Worm (Caenorhabditis elegans): ENCODE measurements around the gene C39F7.5.

C39F7.5 gene

DNA sequence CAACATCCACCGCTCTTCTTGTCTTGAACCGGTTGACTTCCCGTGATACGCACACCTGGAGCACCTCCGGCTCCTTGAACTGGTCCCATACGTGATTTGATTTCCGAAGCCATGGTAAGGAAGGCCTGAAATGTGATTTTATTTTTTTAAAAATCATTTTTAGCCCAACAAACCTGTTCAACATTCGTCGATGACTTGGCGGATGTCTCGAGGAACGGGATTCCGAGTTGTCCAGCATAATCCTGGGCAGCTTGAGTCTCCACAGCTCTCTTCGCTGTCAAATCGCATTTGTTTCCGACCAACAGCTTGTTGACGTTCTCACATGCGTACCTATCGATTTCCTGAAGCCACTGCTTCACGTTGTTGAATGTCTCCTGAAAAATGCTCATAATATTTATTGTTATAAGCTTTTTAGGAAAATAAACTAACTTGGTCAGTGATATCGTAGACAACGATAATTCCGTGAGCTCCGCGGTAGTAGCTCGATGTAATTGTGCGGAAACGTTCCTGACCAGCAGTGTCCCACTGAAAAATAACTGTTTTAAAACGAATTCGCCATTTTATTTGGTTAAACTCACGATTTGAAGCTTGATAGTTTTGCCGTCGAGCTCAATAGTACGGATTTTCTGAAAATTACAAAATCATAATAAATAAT lies 1.4 kb upstream of the C39F7.5 start:
- TF ChIP-seq drap-1 (GFP tag; optimal IDR thresholded peaks at IDR 0.05) (no peak), ztf-11 (tag; optimal IDR thresholded peaks at IDR 0.05) (no peak), mls-2 (tag; optimal IDR thresholded peaks at IDR 0.05) (no peak), mab-5 (tag; optimal IDR thresholded peaks at IDR 0.05) (no peak), bed-3 (GFP tag; optimal IDR thresholded peaks at IDR 0.05) (no peak), sem-2 (GFP tag; optimal IDR thresholded peaks at IDR 0.05) (no peak), mep-1 (tag; optimal IDR thresholded peaks at IDR 0.05) (no peak), ceh-43 (GFP tag; optimal IDR thresholded peaks at IDR 0.05) (no peak), hlh-1 (tag; optimal IDR thresholded peaks at IDR 0.05) (no peak), elt-3 (tag; optimal IDR thresholded peaks at IDR 0.05) (no peak), nhr-12 (tag; optimal IDR thresholded peaks at IDR 0.05) (no peak), lsy-2 (tag; optimal IDR thresholded peaks at IDR 0.05) (no peak), unc-39 (tag; optimal IDR thresholded peaks at IDR 0.05) (no peak), blmp-1 (tag; optimal IDR thresholded peaks at IDR 0.05) (no peak), sptf-1 (tag; optimal IDR thresholded peaks at IDR 0.05) (no peak), cnd-1 (tag; optimal IDR thresholded peaks at IDR 0.05) (no peak), ceh-39 (tag; optimal IDR thresholded peaks at IDR 0.05) (no peak), ces-1 (GFP tag; optimal IDR thresholded peaks at IDR 0.05) (no peak), nhr-76 (tag; optimal IDR thresholded peaks at IDR 0.05) (no peak), lin-32 (GFP tag; optimal IDR thresholded peaks at IDR 0.05) (no peak)

DNA sequence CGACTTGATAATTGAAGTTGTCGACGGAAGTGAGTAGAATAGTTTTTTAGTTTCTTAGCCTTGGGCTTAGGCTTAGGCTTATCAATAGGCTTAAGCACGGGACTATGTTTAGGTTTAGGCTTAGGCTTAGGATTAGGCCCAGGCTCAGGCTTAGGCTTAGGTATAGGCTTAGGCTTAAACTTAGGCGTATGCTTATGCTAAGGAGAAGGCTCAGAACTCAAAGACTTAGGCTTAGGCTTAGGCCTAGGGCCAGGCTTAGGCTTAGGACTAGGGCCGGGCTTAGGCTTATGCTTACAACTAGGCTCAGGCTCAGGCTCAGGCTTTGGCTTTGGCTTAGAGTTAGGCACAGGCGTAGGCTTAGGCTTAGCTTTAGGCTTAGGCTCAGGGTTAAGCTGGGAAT lies 2.0 kb downstream of the C39F7.5 start:
- TF ChIP-seq ces-1 (GFP tag; optimal IDR thresholded peaks at IDR 0.05) (no peak), blmp-1 (tag; optimal IDR thresholded peaks at IDR 0.05) (no peak), snpc-4 (tag; optimal IDR thresholded peaks at IDR 0.05) (no peak), lin-32 (GFP tag; optimal IDR thresholded peaks at IDR 0.05) (no peak), ceh-43 (GFP tag; optimal IDR thresholded peaks at IDR 0.05) (no peak), sptf-1 (tag; optimal IDR thresholded peaks at IDR 0.05) (no peak), cnd-1 (tag; optimal IDR thresholded peaks at IDR 0.05) (no peak), nhr-2 (tag; optimal IDR thresholded peaks at IDR 0.05) (no peak), mab-5 (tag; optimal IDR thresholded peaks at IDR 0.05) (no peak), lsy-2 (tag; optimal IDR thresholded peaks at IDR 0.05) (no peak), nhr-76 (tag; optimal IDR thresholded peaks at IDR 0.05) (no peak), bed-3 (GFP tag; optimal IDR thresholded peaks at IDR 0.05) (no peak)

- TF ChIP-seq elt-3 (tag; optimal IDR thresholded peaks at IDR 0.05), result no peak
- no peak for TF ChIP-seq ham-2 (GFP tag; optimal IDR thresholded peaks at IDR 0.05)
- no peak for TF ChIP-seq drap-1 (GFP tag; optimal IDR thresholded peaks at IDR 0.05)
- no peak for TF ChIP-seq ces-1 (GFP tag; optimal IDR thresholded peaks at IDR 0.05)
- TF ChIP-seq sem-2 (GFP tag; optimal IDR thresholded peaks at IDR 0.05), result no peak
- TF ChIP-seq tbx-8 (GFP tag; optimal IDR thresholded peaks at IDR 0.05), result no peak
- no peak for TF ChIP-seq flh-1 (GFP tag; optimal IDR thresholded peaks at IDR 0.05)
- TF ChIP-seq snpc-4 (tag; optimal IDR thresholded peaks at IDR 0.05), result no peak
- no peak for TF ChIP-seq M03D4.4 (tag; optimal IDR thresholded peaks at IDR 0.05)
- no peak for TF ChIP-seq lin-32 (GFP tag; optimal IDR thresholded peaks at IDR 0.05)
- TF ChIP-seq lsy-2 (tag; optimal IDR thresholded peaks at IDR 0.05), result no peak
- TF ChIP-seq nhr-28 (tag; optimal IDR thresholded peaks at IDR 0.05), result no peak
- no peak for TF ChIP-seq ceh-43 (GFP tag; optimal IDR thresholded peaks at IDR 0.05)
- no peak for TF ChIP-seq zip-8 (tag; optimal IDR thresholded peaks at IDR 0.05)
- TF ChIP-seq hlh-1 (tag; optimal IDR thresholded peaks at IDR 0.05), result no peak
Observed at ce11 chrV:1270611-1271010, 6.0 kb downstream of the C39F7.5 start, which contains the start of gene Y75B7B.1. TSS of gene Y75B7B.1 (plus strand) at chrV:1270911.

- TF ChIP-seq sem-2 (GFP tag; optimal IDR thresholded peaks at IDR 0.05), result no peak
- no peak for TF ChIP-seq mep-1 (tag; optimal IDR thresholded peaks at IDR 0.05)
- TF ChIP-seq nhr-237 (tag; optimal IDR thresholded peaks at IDR 0.05), result no peak
- TF ChIP-seq bed-3 (GFP tag; optimal IDR thresholded peaks at IDR 0.05), result no peak
- TF ChIP-seq lin-32 (GFP tag; optimal IDR thresholded peaks at IDR 0.05), result no peak
- no peak for TF ChIP-seq snpc-4 (tag; optimal IDR thresholded peaks at IDR 0.05)
- TF ChIP-seq ceh-83 (GFP tag; optimal IDR thresholded peaks at IDR 0.05), result no peak
- no peak for TF ChIP-seq elt-3 (tag; optimal IDR thresholded peaks at IDR 0.05)
- no peak for TF ChIP-seq tbx-8 (GFP tag; optimal IDR thresholded peaks at IDR 0.05)
- no peak for TF ChIP-seq ces-1 (GFP tag; optimal IDR thresholded peaks at IDR 0.05)
- no peak for TF ChIP-seq nhr-2 (tag; optimal IDR thresholded peaks at IDR 0.05)
- TF ChIP-seq nhr-28 (tag; optimal IDR thresholded peaks at IDR 0.05), result no peak
- TF ChIP-seq flh-1 (GFP tag; optimal IDR thresholded peaks at IDR 0.05), result no peak
Observed at ce11 chrV:1275924-1276323, 11.4 kb downstream of the C39F7.5 start, which contains the start of gene Y75B7B.2. TSS of gene Y75B7B.2 (minus strand) at chrV:1276024.

DNA sequence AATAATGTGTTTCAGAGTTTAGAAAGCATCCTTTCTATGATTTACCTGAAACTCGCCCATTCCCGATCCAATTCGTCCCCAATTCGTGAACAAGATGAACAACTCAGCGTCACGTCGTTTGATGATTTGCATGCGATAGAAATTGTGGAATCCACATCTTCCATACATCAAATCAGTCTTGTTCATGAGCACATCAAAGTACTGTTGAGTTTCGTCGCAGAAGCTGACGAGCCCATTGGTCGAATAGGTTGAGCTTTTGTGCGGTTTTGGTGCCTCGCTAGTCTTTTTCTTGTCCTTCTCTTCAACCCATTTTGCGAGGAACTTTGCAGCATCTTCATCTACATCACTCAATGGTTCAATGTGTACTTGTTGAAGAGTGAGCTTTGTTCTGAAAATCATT lies 13.4 kb downstream of the C39F7.5 start:
- TF ChIP-seq cnd-1 (tag; optimal IDR thresholded peaks at IDR 0.05) (no peak), mab-5 (tag; optimal IDR thresholded peaks at IDR 0.05) (no peak)

Data from whole organism, mixed stage, embryonic.